Worm (Caenorhabditis elegans) whole organism, L1 larva: ENCODE results near the gene spo-11.

ENCODE experiments used
- C34B4.2 ChIP-seq: sonication (generic microtip); optimal IDR thresholded peaks from 2 replicates; lab custom pipeline; 2017; ENCODE audit warnings: mild to moderate bottlenecking, missing genetic modification characterization, missing compliant biosample characterization
- aha-1 ChIP-seq: fragments of 150-350 bp; optimal IDR thresholded peaks from 2 replicates; lab custom pipeline; 2014; ENCODE audit warnings: missing biosample characterization, missing genetic modification characterization
- aly-2 ChIP-seq: fragments of 150-350 bp; optimal IDR thresholded peaks from 2 replicates; lab custom pipeline; 2014; ENCODE audit warnings: missing biosample characterization, missing genetic modification characterization
- blmp-1 ChIP-seq: fragments of 150-350 bp; optimal IDR thresholded peaks from 2 replicates; lab custom pipeline; 2014; ENCODE audit warnings: missing biosample characterization, missing genetic modification characterization
- ceh-63 ChIP-seq: fragments of 200-800 bp; sonication (Bioruptor generic); optimal IDR thresholded peaks from 2 replicates; lab custom pipeline; 2018; ENCODE audit warnings: mild to moderate bottlenecking, missing genetic modification characterization, missing compliant biosample characterization
- ceh-8 ChIP-seq: fragments of 200-800 bp; sonication (Bioruptor generic); optimal IDR thresholded peaks from 2 replicates; lab custom pipeline; 2018; ENCODE audit warnings: mild to moderate bottlenecking, missing genetic modification characterization, moderate library complexity, missing compliant biosample characterization
- ceh-88 ChIP-seq: fragments of 200-800 bp; sonication (Bioruptor generic); IDR thresholded peaks from 2 replicates; pipeline ENCODE4 v1.3.6; 2022; ENCODE audit warnings: missing genetic modification characterization, missing compliant biosample characterization
- efl-1 ChIP-seq, 4 experiments: fragments of 150-350 bp; optimal IDR thresholded peaks in 3 of 4; peaks in 1 of 4; 1 replicate in 1 of 4; 2 replicates in 3 of 4; lab custom pipeline; 2014; ENCODE audit warnings: missing biosample characterization in 2 of 4, missing genetic modification characterization in 2 of 4, missing genetic modification reagents in 2 of 4
- elt-2 ChIP-seq: sonication (generic microtip); optimal IDR thresholded peaks from 2 replicates; lab custom pipeline; 2016; ENCODE audit warnings: missing genetic modification characterization, mild to moderate bottlenecking, inconsistent platforms, missing compliant biosample characterization, missing genetic modification reagents
- ets-5 ChIP-seq: fragments of 200-800 bp; sonication (Bioruptor generic); IDR thresholded peaks from 2 replicates; pipeline ENCODE4 v1.3.6; 2022; ENCODE audit warnings: missing genetic modification characterization, missing compliant biosample characterization
- fkh-8 ChIP-seq: sonication (generic microtip); optimal IDR thresholded peaks from 2 replicates; lab custom pipeline; 2016; ENCODE audit warnings: mild to moderate bottlenecking, missing genetic modification characterization, missing compliant biosample characterization
- hlh-17 ChIP-seq: fragments of 200-800 bp; sonication (Bioruptor generic); optimal IDR thresholded peaks from 2 replicates; lab custom pipeline; 2018; ENCODE audit warnings: missing genetic modification characterization, mild to moderate bottlenecking, missing compliant biosample characterization, moderate library complexity, borderline replicate concordance
- hlh-4 ChIP-seq: sonication (generic microtip); optimal IDR thresholded peaks from 2 replicates; lab custom pipeline; 2016; ENCODE audit warnings: mild to moderate bottlenecking, missing genetic modification characterization, missing compliant biosample characterization
- irx-1 ChIP-seq: sonication (generic microtip); optimal IDR thresholded peaks from 2 replicates; lab custom pipeline; 2016; ENCODE audit warnings: missing genetic modification characterization, missing compliant biosample characterization
- isw-1 ChIP-seq: fragments of 200-800 bp; sonication (Bioruptor generic); IDR thresholded peaks from 2 replicates; pipeline ENCODE4 v1.3.6; 2022; ENCODE audit warnings: missing genetic modification characterization, missing compliant biosample characterization
- jun-1 ChIP-seq: fragments of 150-350 bp; optimal IDR thresholded peaks from 2 replicates; lab custom pipeline; 2014; ENCODE audit warnings: missing biosample characterization, missing genetic modification reagents, missing genetic modification characterization
- lin-15B ChIP-seq: fragments of 150-350 bp; sonication (generic microtip); optimal IDR thresholded peaks from 3 replicates; lab custom pipeline; 2014; ENCODE audit warnings: missing biosample characterization, missing genetic modification characterization
- lin-39 ChIP-seq: fragments of 150-350 bp; optimal IDR thresholded peaks from 2 replicates; lab custom pipeline; 2014; ENCODE audit warnings: missing biosample characterization, missing genetic modification reagents, missing genetic modification characterization
- lir-3 ChIP-seq: sonication (generic microtip); optimal IDR thresholded peaks from 2 replicates; lab custom pipeline; 2016; ENCODE audit warnings: mild to moderate bottlenecking, missing genetic modification characterization, moderate library complexity, missing compliant biosample characterization; ENCODE audit not compliant: poor library complexity
- lsy-2 ChIP-seq, 2 experiments: fragments of 150-350 bp; optimal IDR thresholded peaks; 2 replicates each; lab custom pipeline; 2014; ENCODE audit warnings: missing biosample characterization in 2 of 2, missing genetic modification characterization in 2 of 2
- mab-9 ChIP-seq: fragments of 200-800 bp; sonication (Bioruptor generic); IDR thresholded peaks from 2 replicates; pipeline ENCODE4 v1.3.6; 2022; ENCODE audit warnings: missing genetic modification reagents, missing genetic modification characterization, missing compliant biosample characterization
- mdl-1 ChIP-seq, 2 experiments: fragments of 150-350 bp; optimal IDR thresholded peaks; 2 replicates each; lab custom pipeline; 2014 to 2017; ENCODE audit warnings: missing biosample characterization in 2 of 2, missing genetic modification characterization in 2 of 2, inconsistent platforms in 1 of 2
- mef-2 ChIP-seq: fragments of 150-350 bp; optimal IDR thresholded peaks from 2 replicates; lab custom pipeline; 2014; ENCODE audit warnings: missing biosample characterization, missing genetic modification characterization
- nhr-11 ChIP-seq: fragments of 150-350 bp; optimal IDR thresholded peaks from 2 replicates; lab custom pipeline; 2014; ENCODE audit warnings: missing biosample characterization, missing genetic modification characterization
- nhr-12 ChIP-seq: sonication (generic microtip); optimal IDR thresholded peaks from 2 replicates; lab custom pipeline; 2017; ENCODE audit warnings: missing biosample characterization, missing genetic modification characterization
- nhr-47 ChIP-seq: sonication (generic microtip); optimal IDR thresholded peaks from 2 replicates; lab custom pipeline; 2016; ENCODE audit warnings: mild to moderate bottlenecking, missing genetic modification characterization, moderate library complexity, missing compliant biosample characterization
- nhr-71 ChIP-seq: sonication (generic microtip); optimal IDR thresholded peaks from 2 replicates; lab custom pipeline; 2016; ENCODE audit warnings: mild to moderate bottlenecking, missing genetic modification characterization, moderate library complexity, missing compliant biosample characterization
- nhr-76 ChIP-seq: sonication (generic microtip); optimal IDR thresholded peaks from 2 replicates; lab custom pipeline; 2017; ENCODE audit warnings: missing biosample characterization, missing genetic modification characterization
- nhr-84 ChIP-seq: sonication (generic microtip); optimal IDR thresholded peaks from 2 replicates; lab custom pipeline; 2017; ENCODE audit warnings: missing biosample characterization, missing genetic modification characterization
- nhr-85 ChIP-seq: sonication (generic microtip); peaks from one replicate; lab custom pipeline; 2016; ENCODE audit warnings: missing genetic modification characterization, inconsistent platforms, missing compliant biosample characterization
- pqm-1 ChIP-seq: sonication (generic microtip); optimal IDR thresholded peaks from 3 replicates; lab custom pipeline; 2017; ENCODE audit warnings: missing biosample characterization, missing genetic modification characterization
- rnt-1 ChIP-seq: sonication (generic microtip); optimal IDR thresholded peaks from 2 replicates; lab custom pipeline; 2016; ENCODE audit warnings: mild to moderate bottlenecking, missing genetic modification characterization, moderate library complexity, missing compliant biosample characterization
- snpc-4 ChIP-seq: fragments of 150-350 bp; optimal IDR thresholded peaks from 2 replicates; lab custom pipeline; 2014; ENCODE audit warnings: missing biosample characterization, missing genetic modification characterization
- sox-4 ChIP-seq: sonication (generic microtip); optimal IDR thresholded peaks from 2 replicates; lab custom pipeline; 2016; ENCODE audit warnings: missing genetic modification characterization, missing compliant biosample characterization
- sptf-1 ChIP-seq: fragments of 150-350 bp; optimal IDR thresholded peaks from 2 replicates; lab custom pipeline; 2014; ENCODE audit warnings: missing biosample characterization, missing genetic modification characterization
- sup-37 ChIP-seq: fragments of 200-800 bp; sonication (Bioruptor generic); optimal IDR thresholded peaks from 2 replicates; lab custom pipeline; 2018; ENCODE audit warnings: mild to moderate bottlenecking, missing genetic modification characterization, missing compliant biosample characterization
- tbx-2 ChIP-seq: sonication (generic microtip); optimal IDR thresholded peaks from 2 replicates; lab custom pipeline; 2016; ENCODE audit warnings: missing genetic modification characterization, missing compliant biosample characterization
- tlp-1 ChIP-seq: fragments of 150-350 bp; optimal IDR thresholded peaks from 2 replicates; lab custom pipeline; 2014; ENCODE audit warnings: missing biosample characterization, missing genetic modification characterization
- unc-86 ChIP-seq: sonication (generic microtip); optimal IDR thresholded peaks from 2 replicates; lab custom pipeline; 2016; ENCODE audit warnings: missing genetic modification characterization, missing compliant biosample characterization
- unc-98 ChIP-seq: fragments of 200-800 bp; sonication (Bioruptor generic); IDR thresholded peaks from 2 replicates; pipeline ENCODE4 v1.3.6; 2022; ENCODE audit warnings: missing genetic modification characterization, missing compliant biosample characterization
- vab-15 ChIP-seq: sonication (generic microtip); optimal IDR thresholded peaks from 2 replicates; lab custom pipeline; 2017; ENCODE audit warnings: missing genotype, mild to moderate bottlenecking, missing genetic modification characterization, missing compliant biosample characterization
- zip-4 ChIP-seq: fragments of 200-800 bp; sonication (Bioruptor generic); optimal IDR thresholded peaks from 2 replicates; lab custom pipeline; 2018; ENCODE audit warnings: mild to moderate bottlenecking, missing genetic modification characterization, moderate library complexity, missing compliant biosample characterization
- ztf-11 ChIP-seq, 2 experiments: sonication (generic microtip); optimal IDR thresholded peaks; 2 replicates each; lab custom pipeline; 2016 to 2017; ENCODE audit warnings: missing genetic modification characterization in 2 of 2, missing biosample characterization in 1 of 2, missing compliant biosample characterization in 1 of 2

spo-11 gene

DNA sequence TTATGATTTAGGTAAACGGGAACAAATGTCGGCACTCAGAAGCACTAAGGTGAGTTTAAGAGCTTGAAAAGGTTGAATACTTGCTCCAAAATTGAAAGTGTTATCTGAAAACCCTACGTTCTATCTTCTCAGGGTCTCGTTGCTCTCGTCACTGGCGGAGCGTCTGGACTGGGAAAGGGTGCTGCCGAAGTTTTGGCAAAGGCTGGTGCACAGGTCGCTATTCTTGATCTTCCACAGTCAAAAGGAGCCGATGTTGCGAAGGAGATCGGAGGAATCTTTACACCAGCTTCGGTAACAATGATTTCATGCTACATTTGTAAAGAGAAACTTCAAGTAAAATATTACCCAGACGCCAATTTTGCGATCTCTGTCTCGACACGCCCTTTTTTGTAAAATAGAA lies 6.6 kb upstream of the spo-11 start, which contains the start of gene ard-1:
ard-1 (plus strand) TSS at position 12 of the 400 bp plus-strand sequence.
- no peak for TF ChIP-seq fkh-8 (tag; lab: Kevin White, UChicago)
- no peak for TF ChIP-seq ceh-8 (GFP tag; lab: Kevin White, UChicago)
- TF ChIP-seq nhr-47 (tag; lab: Kevin White, UChicago), result no peak
- TF ChIP-seq zip-4 (GFP tag; lab: Kevin White, UChicago), result no peak
- TF ChIP-seq mdl-1 (tag; optimal IDR thresholded peaks at IDR 0.05; lab: Kevin White, UChicago), result no peak
- TF ChIP-seq irx-1, result no peak
- TF ChIP-seq nhr-84, result no peak
- TF ChIP-seq mab-9 (GFP tag; lab: Robert Waterston, UW), result no peak
- no peak for TF ChIP-seq nhr-76
- TF ChIP-seq nhr-85 (tag; lab: Kevin White, UChicago), result no peak
- TF ChIP-seq jun-1 (tag; lab: Kevin White, UChicago), result no peak
- no peak for TF ChIP-seq hlh-4 (tag; lab: Kevin White, UChicago)
- no peak for TF ChIP-seq tlp-1
- no peak for TF ChIP-seq vab-15
- TF ChIP-seq lir-3, result no peak
- TF ChIP-seq, all 84 proteins: peak for 0

DNA sequence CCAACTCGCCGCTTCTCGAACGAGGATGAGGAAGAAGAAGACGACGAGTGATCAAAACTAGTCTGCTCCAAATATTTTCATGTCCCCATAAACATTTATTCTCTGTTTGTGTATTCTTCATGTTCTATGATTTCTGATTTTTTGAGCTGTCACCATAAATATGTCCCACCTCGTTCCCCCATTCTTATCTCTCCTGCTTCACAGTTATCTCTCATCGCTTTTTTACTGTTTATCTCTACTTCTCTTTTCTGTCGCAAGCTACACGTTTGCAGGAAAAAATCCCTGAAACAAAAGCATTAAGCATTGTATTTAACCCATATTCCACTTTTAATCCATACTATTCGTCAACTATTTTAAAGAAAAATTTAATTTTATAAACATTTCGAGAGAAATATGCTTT lies 6.1 kb upstream of the spo-11 start:
- TF ChIP-seq lsy-2 (tag; optimal IDR thresholded peaks at IDR 0.05; lab: Kevin White, UChicago) (peak in 1 of 2 experiments; percentile 28), hlh-17 (GFP tag; lab: Kevin White, UChicago) (no peak), sup-37 (GFP tag; lab: Kevin White, UChicago) (no peak), vab-15 (no peak), ceh-63 (GFP tag; lab: Kevin White, UChicago) (no peak), isw-1 (GFP tag; lab: Robert Waterston, UW) (no peak), blmp-1 (tag; lab: Kevin White, UChicago) (no peak), nhr-71 (tag; lab: Kevin White, UChicago) (peak; percentile 8), pqm-1 (tag; lab: Kevin White, UChicago) (no peak), efl-1 (optimal IDR thresholded peaks at IDR 0.05; lab: Kevin White, UChicago) (no peak), efl-1 (GFP tag; optimal IDR thresholded peaks at IDR 0.05 in 1 of 2; lab: Kevin White, UChicago) (peak in 1 of 2 experiments; percentile 66), aly-2 (tag; lab: Kevin White, UChicago) (no peak), ztf-11 (tag; optimal IDR thresholded peaks at IDR 0.05; lab: Kevin White, UChicago) (no peak), rnt-1 (peak; percentile 31), nhr-85 (tag; lab: Kevin White, UChicago) (no peak), nhr-12 (no peak), sox-4 (tag; lab: Kevin White, UChicago) (no peak), ceh-8 (GFP tag; lab: Kevin White, UChicago) (no peak), tbx-2 (tag; lab: Kevin White, UChicago) (no peak), mdl-1 (tag; optimal IDR thresholded peaks at IDR 0.05; lab: Kevin White, UChicago) (no peak), mef-2 (tag; lab: Kevin White, UChicago) (no peak), irx-1 (no peak), snpc-4 (tag; lab: Kevin White, UChicago) (no peak), ets-5 (no peak), elt-2 (tag; lab: Kevin White, UChicago) (peak; percentile 1), C34B4.2 (tag; lab: Kevin White, UChicago) (no peak), lin-39 (tag; lab: Kevin White, UChicago) (no peak)
- TF ChIP-seq, all 84 proteins: peak for 5

DNA sequence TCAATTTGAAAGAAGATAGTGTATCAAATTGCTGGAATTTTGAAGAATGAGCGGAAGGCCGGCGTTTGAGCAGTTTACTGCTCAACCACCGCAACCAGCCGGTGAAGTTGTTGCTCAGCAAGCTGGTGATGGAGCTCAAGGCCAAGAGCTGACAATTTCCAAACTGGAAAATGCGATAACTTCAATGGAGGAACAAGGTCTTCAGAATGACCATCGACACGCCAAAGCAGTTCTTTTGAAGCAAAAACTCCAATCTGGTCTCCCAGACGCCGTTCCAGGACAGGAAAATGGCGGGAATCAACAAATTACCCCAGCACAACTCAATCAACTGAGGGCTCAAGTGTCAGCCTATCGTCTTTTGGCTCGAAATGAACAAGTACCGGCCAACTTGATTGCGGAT lies 1.4 kb upstream of the spo-11 start:
- TF ChIP-seq unc-86 (tag; lab: Kevin White, UChicago), result no peak
- TF ChIP-seq unc-98, result no peak
- TF ChIP-seq nhr-12, result no peak
- no peak for TF ChIP-seq fkh-8 (tag; lab: Kevin White, UChicago)
- TF ChIP-seq lsy-2 (tag; optimal IDR thresholded peaks at IDR 0.05; lab: Kevin White, UChicago), result no peak
- no peak for TF ChIP-seq efl-1 (optimal IDR thresholded peaks at IDR 0.05; lab: Kevin White, UChicago)
- TF ChIP-seq efl-1 (GFP tag; optimal IDR thresholded peaks at IDR 0.05 in 1 of 2; lab: Kevin White, UChicago), result no peak
- no peak for TF ChIP-seq pqm-1 (tag; lab: Kevin White, UChicago)
- no peak for TF ChIP-seq nhr-11 (tag; lab: Kevin White, UChicago)
- TF ChIP-seq ceh-88 (GFP tag; lab: Robert Waterston, UW), result no peak
- no peak for TF ChIP-seq sptf-1 (tag; lab: Kevin White, UChicago)
- TF ChIP-seq aha-1 (tag; lab: Kevin White, UChicago), result no peak
- no peak for TF ChIP-seq sup-37 (GFP tag; lab: Kevin White, UChicago)
- no peak for TF ChIP-seq tbx-2 (tag; lab: Kevin White, UChicago)
- no peak for TF ChIP-seq lin-15B (tag; lab: Kevin White, UChicago)
- no peak for TF ChIP-seq mef-2 (tag; lab: Kevin White, UChicago)
- TF ChIP-seq tlp-1, result no peak
